Fruit fly (Drosophila melanogaster) S2 (cell line): ENCODE results near the gene Pp2B-14D.

Experiments
- CG8478 ChIP-seq: fragments of >200 bp; optimal IDR thresholded peaks from 2 replicates; lab custom pipeline; 2018
- CTCF ChIP-seq, 2 experiments: fragments of >200 bp; optimal IDR thresholded peaks; 2 replicates each; lab custom pipeline; 2018

- no peak for TF ChIP-seq CG8478 (lab: Kevin White, UChicago)
- TF ChIP-seq CTCF (optimal IDR thresholded peaks at IDR 0.05; lab: Kevin White, UChicago) = no peak
Observed at dm6 chrX:16575097-16575496, 15.3 kb upstream of the Pp2B-14D start.
